Fruit fly (Drosophila melanogaster): Measurements from ENCODE around the gene CG15771.

The CG15771 gene

dm6 chrX:5737157-5737556, 18.2 kb upstream of the CG15771 start:
- TF ChIP-seq CG4404 (GFP tag; IDR thresholded peaks at IDR 0.05) (0 out of 2 replicates have a peak, but pooled peaks have one; percentile 11), so (GFP tag; IDR thresholded peaks at IDR 0.05) (0 out of 3 replicates have a peak, but pooled peaks have one; percentile 50), CG12769 (tag; optimal IDR thresholded peaks at IDR 0.05) (peak; percentile 76), CG17568 (GFP tag; optimal IDR thresholded peaks at IDR 0.05) (no peak), CG18599 (GFP tag; optimal IDR thresholded peaks at IDR 0.05) (peak; percentile 57), Ptx1 (GFP tag; IDR thresholded peaks at IDR 0.05) (0 out of 2 replicates have a peak, but pooled peaks have one; percentile 24), CG7271 (tag; optimal IDR thresholded peaks at IDR 0.05) (no peak), az2 (GFP tag; optimal IDR thresholded peaks at IDR 0.05) (no peak), dmrt99B (tag; optimal IDR thresholded peaks at IDR 0.05) (peak; percentile 6), E2f2 (GFP tag; IDR thresholded peaks at IDR 0.05) (peak; percentile 12; the same call in 1 of the 2 replicates), CG14710 (tag; optimal IDR thresholded peaks at IDR 0.05) (no peak), ara (GFP tag; IDR thresholded peaks at IDR 0.05) (peak; percentile 47; the same call in 1 of the 2 replicates), pho (GFP tag; optimal IDR thresholded peaks at IDR 0.05) (no peak), CG16779 (GFP tag; IDR thresholded peaks at IDR 0.05) (0 out of 2 replicates have a peak, but pooled peaks have one; percentile 52), Blimp-1 (GFP tag; optimal IDR thresholded peaks at IDR 0.05) (no peak), CG11696 (GFP tag; IDR thresholded peaks at IDR 0.05) (no peak), Dfd (GFP tag; optimal IDR thresholded peaks at IDR 0.05) (no peak), CG4282 (GFP tag; optimal IDR thresholded peaks at IDR 0.05) (no peak), fu2 (GFP tag; optimal IDR thresholded peaks at IDR 0.05) (no peak), vvl (GFP tag; IDR thresholded peaks at IDR 0.05) (peak; percentile 76), Tbp (GFP tag; optimal IDR thresholded peaks at IDR 0.05) (no peak), CG42726 (GFP tag; IDR thresholded peaks at IDR 0.05; ENCODE audit: partially characterized antibody) (no peak), CG7928 (GFP tag; optimal IDR thresholded peaks at IDR 0.05) (no peak), Dp (GFP tag; optimal IDR thresholded peaks at IDR 0.05) (no peak), CG10209 (GFP tag; optimal IDR thresholded peaks at IDR 0.05) (peak; percentile 21), ato (GFP tag; IDR thresholded peaks at IDR 0.05; ENCODE audit: partially characterized antibody) (no peak), Sry-δ (GFP tag; optimal IDR thresholded peaks at IDR 0.05) (no peak), CG12299 (tag; optimal IDR thresholded peaks at IDR 0.05) (no peak), Dbx (GFP tag; IDR thresholded peaks at IDR 0.05) (peak; percentile 69), MTF-1 (GFP tag; optimal IDR thresholded peaks at IDR 0.05; ENCODE audit: borderline replicate concordance) (no peak), CG10959 (GFP tag; IDR thresholded peaks at IDR 0.05) (no peak), Adf1 (GFP tag; IDR thresholded peaks at IDR 0.05) (peak; percentile 81), CG10274 (GFP tag; optimal IDR thresholded peaks at IDR 0.05) (no peak), peb (GFP tag; IDR thresholded peaks at IDR 0.05) (no peak), mirr (GFP tag; optimal IDR thresholded peaks at IDR 0.05) (no peak), eyg (GFP tag; optimal IDR thresholded peaks at IDR 0.05) (no peak), CG1603 (tag; optimal IDR thresholded peaks at IDR 0.05) (peak; percentile 18), org-1 (GFP tag; optimal IDR thresholded peaks at IDR 0.05) (no peak), D19A (tag; optimal IDR thresholded peaks at IDR 0.05) (no peak), Taf1 (GFP tag; IDR thresholded peaks at IDR 0.05) (0 out of 2 replicates have a peak, but pooled peaks have one; percentile 15), CG34422 (GFP tag; IDR thresholded peaks at IDR 0.05) (peak; percentile 80; the same call in 1 of the 3 replicates), ttk (GFP tag; IDR thresholded peaks at IDR 0.05) (peak; percentile 33; the same call in 1 of the 2 replicates), HLH4C (GFP tag; IDR thresholded peaks at IDR 0.05; ENCODE audit: partially characterized antibody) (no peak), CG11695 (GFP tag; IDR thresholded peaks at IDR 0.05) (0 out of 3 replicates have a peak, but pooled peaks have one; percentile 36), jing (GFP tag; optimal IDR thresholded peaks at IDR 0.05) (no peak), pfk (GFP tag; optimal IDR thresholded peaks at IDR 0.05) (peak; percentile 33), Ravus (GFP tag; IDR thresholded peaks at IDR 0.05) (no peak), run (tag; optimal IDR thresholded peaks at IDR 0.05) (no peak), zfh1 (GFP tag; IDR thresholded peaks at IDR 0.05) (peak; percentile 50; the same call in 2 of the 3 replicates), nerfin-2 (GFP tag; IDR thresholded peaks at IDR 0.05; ENCODE audit: partially characterized antibody) (no peak), Mad (GFP tag; optimal IDR thresholded peaks at IDR 0.05) (no peak)

Measured in whole organism, embryonic.